Fruit fly (Drosophila melanogaster) whole organism, prepupa: ENCODE measurements around the gene Cpr67B.

Experiments used
- Blimp-1 ChIP-seq: fragments of 200-800 bp; sonication (Bioruptor generic); optimal IDR thresholded peaks from 3 replicates; lab custom pipeline; 2017; ENCODE audit warnings: missing biosample characterization, missing genetic modification characterization, mild to moderate bottlenecking, moderate library complexity, missing genetic modification reagents
- CG10631 ChIP-seq: fragments of 200-800 bp; sonication (Bioruptor generic); optimal IDR thresholded peaks from 2 replicates; lab custom pipeline; 2016; ENCODE audit warnings: missing biosample characterization, missing genetic modification characterization
- CG11294 ChIP-seq: fragments of 200-800 bp; sonication (Bioruptor generic); IDR thresholded peaks from 2 replicates; pipeline ENCODE4 v1.3.6; 2022; ENCODE audit warnings: missing biosample characterization, missing genetic modification characterization
- CG11762 ChIP-seq: fragments of 200-800 bp; sonication (Bioruptor generic); optimal IDR thresholded peaks from 3 replicates; lab custom pipeline; 2016; ENCODE audit warnings: missing biosample characterization, missing genetic modification characterization; ENCODE audit not compliant: insufficient read depth
- CG15336 ChIP-seq: fragments of 200-800 bp; sonication (Bioruptor generic); IDR thresholded peaks from 2 replicates; pipeline ENCODE4 v1.3.6; 2022; ENCODE audit warnings: missing biosample characterization, missing genetic modification characterization
- CG1621 ChIP-seq: fragments of 200-800 bp; sonication (Bioruptor generic); optimal IDR thresholded peaks from 3 replicates; lab custom pipeline; 2018; ENCODE audit warnings: missing biosample characterization, mild to moderate bottlenecking, missing genetic modification characterization
- CG16779 ChIP-seq: fragments of 200-800 bp; sonication (Bioruptor generic); optimal IDR thresholded peaks from 3 replicates; lab custom pipeline; 2017; ENCODE audit warnings: missing biosample characterization, mild to moderate bottlenecking, missing genetic modification characterization
- CG3032 ChIP-seq: fragments of 200-800 bp; optimal IDR thresholded peaks from 2 replicates; lab custom pipeline; 2019; ENCODE audit warnings: missing biosample characterization, mild to moderate bottlenecking, missing genetic modification characterization, moderate library complexity
- CG31627 ChIP-seq: fragments of 200-800 bp; sonication (Bioruptor generic); optimal IDR thresholded peaks from 3 replicates; lab custom pipeline; 2016; ENCODE audit warnings: missing biosample characterization, missing genetic modification characterization
- CG32006 ChIP-seq: fragments of 200-800 bp; sonication (Bioruptor generic); optimal IDR thresholded peaks from 3 replicates; lab custom pipeline; 2017; ENCODE audit warnings: missing biosample characterization, mild to moderate bottlenecking, missing genetic modification characterization
- CG3919 ChIP-seq: fragments of 200-800 bp; sonication (Bioruptor generic); optimal IDR thresholded peaks from 3 replicates; lab custom pipeline; 2016; ENCODE audit warnings: missing biosample characterization, missing genetic modification characterization
- CG4318 ChIP-seq: fragments of 200-800 bp; sonication (Bioruptor generic); optimal IDR thresholded peaks from 3 replicates; lab custom pipeline; 2017; ENCODE audit warnings: missing biosample characterization, mild to moderate bottlenecking, missing genetic modification characterization
- CG6163 ChIP-seq: fragments of 200-800 bp; sonication (Bioruptor generic); IDR thresholded peaks from 3 replicates; pipeline ENCODE4 v1.3.6; 2022; ENCODE audit warnings: missing biosample characterization, missing genetic modification characterization
- CG6276 ChIP-seq: fragments of 200-800 bp; sonication (Bioruptor generic); optimal IDR thresholded peaks from 2 replicates; lab custom pipeline; 2017; ENCODE audit warnings: missing biosample characterization, mild to moderate bottlenecking, missing genetic modification characterization
- CG6792 ChIP-seq: fragments of 200-800 bp; sonication (Bioruptor generic); optimal IDR thresholded peaks from 3 replicates; lab custom pipeline; 2016; ENCODE audit warnings: missing biosample characterization, missing genetic modification characterization
- CG6808 ChIP-seq: fragments of 200-800 bp; sonication (Bioruptor generic); optimal IDR thresholded peaks from 3 replicates; lab custom pipeline; 2017; ENCODE audit warnings: missing biosample characterization, missing genetic modification characterization, mild to moderate bottlenecking, moderate library complexity, missing genetic modification reagents
- CG6854 ChIP-seq: fragments of 200-800 bp; sonication (Bioruptor generic); optimal IDR thresholded peaks from 2 replicates; lab custom pipeline; 2017; ENCODE audit warnings: missing biosample characterization, mild to moderate bottlenecking, missing genetic modification characterization
- CG8119 ChIP-seq: fragments of 200-800 bp; sonication (Bioruptor generic); IDR thresholded peaks from 3 replicates; pipeline ENCODE4 v1.3.6; 2022; ENCODE audit warnings: missing biosample characterization, missing genetic modification characterization
- CG8319 ChIP-seq: fragments of 200-800 bp; sonication (Bioruptor generic); optimal IDR thresholded peaks from 3 replicates; lab custom pipeline; 2016; ENCODE audit warnings: missing biosample characterization, missing genetic modification characterization
- CG8632 ChIP-seq: fragments of 200-800 bp; sonication (Bioruptor generic); optimal IDR thresholded peaks from 3 replicates; lab custom pipeline; 2016; ENCODE audit warnings: missing biosample characterization, missing genetic modification characterization
- CG9139 ChIP-seq: fragments of 200-800 bp; sonication (Bioruptor generic); optimal IDR thresholded peaks from 3 replicates; lab custom pipeline; 2017; ENCODE audit warnings: missing biosample characterization, mild to moderate bottlenecking, missing genetic modification characterization
- Eip75B ChIP-seq: fragments of 200-800 bp; sonication (Bioruptor generic); optimal IDR thresholded peaks from 3 replicates; lab custom pipeline; 2016; ENCODE audit warnings: missing biosample characterization, missing genetic modification characterization
- Eip78C ChIP-seq: fragments of 200-800 bp; sonication (Bioruptor generic); peaks from one replicate; lab custom pipeline; 2016; ENCODE audit warnings: missing biosample characterization, missing genetic modification characterization
- Ets21C ChIP-seq: fragments of 200-800 bp; sonication (Bioruptor generic); optimal IDR thresholded peaks from 3 replicates; lab custom pipeline; 2016; ENCODE audit warnings: missing biosample characterization, missing genetic modification characterization
- Gug ChIP-seq: fragments of 200-800 bp; sonication (Bioruptor generic); IDR thresholded peaks from 2 replicates; pipeline ENCODE4 v1.3.6; 2022; ENCODE audit warnings: missing biosample characterization, missing genetic modification characterization
- Hr38 ChIP-seq: sonication (Bioruptor generic); optimal IDR thresholded peaks from 2 replicates; lab custom pipeline; 2016; ENCODE audit warnings: missing biosample characterization, missing genetic modification characterization
- Hr39 ChIP-seq: fragments of 200-800 bp; sonication (Bioruptor generic); optimal IDR thresholded peaks from 2 replicates; lab custom pipeline; 2016; ENCODE audit warnings: missing biosample characterization, missing genetic modification characterization
- Hr4 ChIP-seq: fragments of 200-800 bp; sonication (Bioruptor generic); optimal IDR thresholded peaks from 3 replicates; lab custom pipeline; 2016; ENCODE audit warnings: missing biosample characterization, missing genetic modification characterization
- Met ChIP-seq: fragments of 200-800 bp; sonication (Bioruptor generic); optimal IDR thresholded peaks from 3 replicates; lab custom pipeline; 2016; ENCODE audit warnings: missing biosample characterization, missing genetic modification characterization
- OdsH ChIP-seq: fragments of 200-800 bp; sonication (Bioruptor generic); optimal IDR thresholded peaks from 3 replicates; lab custom pipeline; 2016; ENCODE audit warnings: missing biosample characterization, missing genetic modification characterization
- Smox ChIP-seq: fragments of 200-800 bp; sonication (Bioruptor generic); optimal IDR thresholded peaks from 3 replicates; lab custom pipeline; 2016; ENCODE audit warnings: missing biosample characterization, missing genetic modification characterization
- Sox102F ChIP-seq: fragments of 200-800 bp; sonication (Bioruptor generic); optimal IDR thresholded peaks from 2 replicates; lab custom pipeline; 2016; ENCODE audit warnings: missing biosample characterization, mild to moderate bottlenecking, missing genetic modification characterization
- Sox15 ChIP-seq: fragments of 200-800 bp; sonication (Bioruptor generic); optimal IDR thresholded peaks from 3 replicates; lab custom pipeline; 2016; ENCODE audit warnings: missing biosample characterization, missing genetic modification characterization
- achi ChIP-seq: fragments of 200-800 bp; sonication (Bioruptor generic); optimal IDR thresholded peaks from 3 replicates; lab custom pipeline; 2016; ENCODE audit warnings: missing biosample characterization, missing genetic modification characterization
- acj6 ChIP-seq: fragments of 200-800 bp; sonication (Bioruptor generic); optimal IDR thresholded peaks from 3 replicates; lab custom pipeline; 2016; ENCODE audit warnings: missing biosample characterization, missing genetic modification characterization
- cyc ChIP-seq: fragments of 200-800 bp; sonication (Bioruptor generic); optimal IDR thresholded peaks from 3 replicates; lab custom pipeline; 2016; ENCODE audit warnings: missing biosample characterization, missing genetic modification characterization
- dac ChIP-seq: fragments of 200-800 bp; sonication (Bioruptor generic); optimal IDR thresholded peaks from 2 replicates; lab custom pipeline; 2017; ENCODE audit warnings: missing biosample characterization, mild to moderate bottlenecking, missing genetic modification characterization
- dsx ChIP-seq: fragments of 200-800 bp; optimal IDR thresholded peaks from 3 replicates; lab custom pipeline; 2019; ENCODE audit warnings: missing biosample characterization, mild to moderate bottlenecking, missing genetic modification characterization, moderate library complexity; ENCODE audit not compliant: poor library complexity, severe bottlenecking
- eg ChIP-seq: fragments of 200-800 bp; sonication (Bioruptor generic); IDR thresholded peaks from 3 replicates; pipeline ENCODE4 v1.3.6; 2022; ENCODE audit warnings: missing biosample characterization, missing genetic modification characterization
- esn ChIP-seq: fragments of 200-800 bp; sonication (Bioruptor generic); optimal IDR thresholded peaks from 2 replicates; lab custom pipeline; 2016; ENCODE audit warnings: missing biosample characterization, mild to moderate bottlenecking, missing genetic modification characterization, moderate library complexity
- fd59A ChIP-seq: fragments of 200-800 bp; sonication (Bioruptor generic); optimal IDR thresholded peaks from 2 replicates; lab custom pipeline; 2017; ENCODE audit warnings: missing biosample characterization, mild to moderate bottlenecking, missing genetic modification characterization, missing genetic modification reagents
- fd85E ChIP-seq: fragments of 200-800 bp; sonication (Bioruptor generic); optimal IDR thresholded peaks from 3 replicates; lab custom pipeline; 2016; ENCODE audit warnings: missing biosample characterization, missing genetic modification characterization
- fkh ChIP-seq: fragments of 200-800 bp; sonication (Bioruptor generic); optimal IDR thresholded peaks from 3 replicates; lab custom pipeline; 2017; ENCODE audit warnings: missing biosample characterization, mild to moderate bottlenecking, missing genetic modification characterization, moderate library complexity
- lz ChIP-seq: fragments of 200-800 bp; sonication (Bioruptor generic); optimal IDR thresholded peaks from 3 replicates; lab custom pipeline; 2016; ENCODE audit warnings: missing biosample characterization, missing genetic modification characterization
- pdm3 ChIP-seq: fragments of 200-800 bp; sonication (Bioruptor generic); optimal IDR thresholded peaks from 3 replicates; lab custom pipeline; 2016; ENCODE audit warnings: missing biosample characterization, missing genetic modification characterization
- salr ChIP-seq, 2 experiments: fragments of 200-800 bp; sonication (Bioruptor generic); optimal IDR thresholded peaks; 3 replicates each; lab custom pipeline; 2016 to 2018; ENCODE audit warnings: missing biosample characterization in 2 of 2, missing genetic modification characterization in 2 of 2, mild to moderate bottlenecking in 1 of 2
- spab ChIP-seq: fragments of 200-800 bp; sonication (Bioruptor generic); optimal IDR thresholded peaks from 2 replicates; lab custom pipeline; 2017; ENCODE audit warnings: missing biosample characterization, mild to moderate bottlenecking, missing genetic modification characterization, missing genetic modification reagents
- ss ChIP-seq, 2 experiments: fragments of 200-800 bp; sonication (Bioruptor generic); optimal IDR thresholded peaks; 2 replicates in 1 of 2; 3 replicates in 1 of 2; lab custom pipeline; 2017 to 2018; ENCODE audit warnings: mild to moderate bottlenecking in 2 of 2, missing biosample characterization in 2 of 2, missing genetic modification characterization in 2 of 2, moderate library complexity in 1 of 2
- svp ChIP-seq: fragments of 200-800 bp; sonication (Bioruptor generic); peaks from one replicate; lab custom pipeline; 2016; ENCODE audit warnings: missing biosample characterization, missing genetic modification characterization
- topi ChIP-seq: fragments of 200-800 bp; sonication (Bioruptor generic); optimal IDR thresholded peaks from 3 replicates; lab custom pipeline; 2016; ENCODE audit warnings: missing biosample characterization, missing genetic modification characterization

The Cpr67B gene

DNA sequence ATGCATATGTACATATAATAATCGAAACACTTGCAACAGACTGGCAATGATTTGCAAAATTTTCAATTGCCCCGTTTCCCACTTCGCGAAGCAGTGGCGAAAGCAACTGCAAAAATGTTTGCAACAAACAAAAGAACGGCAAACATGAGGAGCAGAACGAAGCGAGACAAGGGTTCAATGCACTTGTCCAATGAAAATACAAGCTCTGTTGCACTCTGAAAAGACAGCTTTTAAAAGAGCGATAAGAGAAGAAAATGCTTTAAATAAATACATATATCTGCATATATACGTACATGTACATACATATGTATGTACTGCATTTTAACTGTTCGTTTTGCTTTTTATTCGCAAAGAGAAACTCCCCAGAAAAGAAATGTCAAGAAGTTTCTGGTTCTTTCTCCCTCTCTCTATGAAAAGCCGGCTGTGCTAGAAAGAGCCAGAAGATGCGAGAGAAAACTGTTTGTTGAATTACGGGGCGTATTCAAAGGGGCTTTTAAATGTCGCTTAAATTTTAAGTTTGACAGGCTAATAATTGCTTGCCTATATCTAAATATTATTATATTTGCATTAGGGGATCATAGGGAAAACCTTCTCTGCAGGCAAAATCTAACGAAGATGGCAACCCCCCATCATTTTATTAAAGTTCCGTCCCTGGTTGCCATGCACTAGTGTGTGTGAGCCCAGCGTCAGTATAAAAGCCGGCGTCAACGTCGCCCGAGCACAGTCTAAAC is 21.1 kb upstream of the Cpr67B start, which contains the start of gene Hsp27:
Gene Hsp27 (plus strand): TSS at position 719 of the 731 bp plus-strand sequence.
- TF ChIP-seq achi (GFP tag; lab: Kevin White, UChicago) (peak; percentile 99), ss (GFP tag; optimal IDR thresholded peaks at IDR 0.05; lab: Kevin White, UChicago) (peak; percentile 99), topi (peak; percentile 100), salr (GFP tag; optimal IDR thresholded peaks at IDR 0.05; lab: Kevin White, UChicago) (peak; percentile 99 to 100), CG32006 (GFP tag; lab: Kevin White, UChicago) (peak; percentile 100), Blimp-1 (GFP tag; lab: Kevin White, UChicago) (peak; percentile 98), fd85E (GFP tag; lab: Kevin White, UChicago) (peak; percentile 99), dac (GFP tag; lab: Kevin White, UChicago) (peak; percentile 100), CG9139 (peak; percentile 99), CG6276 (GFP tag; lab: Kevin White, UChicago) (peak; percentile 100), CG15336 (GFP tag; lab: Robert Waterston, UW) (peak; percentile 100), eg (GFP tag; lab: Robert Waterston, UW) (peak; percentile 100), CG11294 (peak; percentile 100), CG31627 (GFP tag; lab: Kevin White, UChicago) (peak; percentile 99), CG3919 (GFP tag; lab: Kevin White, UChicago) (peak; percentile 100), esn (peak; percentile 100), cyc (GFP tag; lab: Kevin White, UChicago) (peak; percentile 100), Gug (GFP tag; lab: Robert Waterston, UW) (peak; percentile 100), dsx (peak; percentile 99), Sox102F (GFP tag; lab: Kevin White, UChicago) (peak; percentile 100), Ets21C (peak; percentile 99), spab (GFP tag; lab: Kevin White, UChicago) (peak; percentile 100), acj6 (GFP tag; lab: Kevin White, UChicago) (peak; percentile 100), Eip78C (peak; percentile 100), CG16779 (peak; percentile 99), Eip75B (GFP tag; lab: Kevin White, UChicago) (peak; percentile 100), Hr38 (GFP tag; lab: Kevin White, UChicago) (peak; percentile 70), CG6792 (GFP tag; lab: Kevin White, UChicago) (peak; percentile 100), Smox (peak; percentile 99), CG4318 (peak; percentile 100), svp (GFP tag; lab: Kevin White, UChicago) (peak; percentile 100), CG6808 (GFP tag; lab: Kevin White, UChicago) (peak; percentile 99), CG11762 (GFP tag; lab: Kevin White, UChicago) (peak; percentile 100), pdm3 (GFP tag; lab: Kevin White, UChicago) (peak; percentile 100), Hr39 (GFP tag; lab: Kevin White, UChicago) (peak; percentile 99), CG10631 (GFP tag; lab: Kevin White, UChicago) (peak; percentile 100), CG8632 (GFP tag; lab: Kevin White, UChicago) (peak; percentile 100), Met (GFP tag; lab: Kevin White, UChicago) (peak; percentile 100), CG3032 (tag; lab: Kevin White, UChicago) (peak; percentile 100), fkh (GFP tag; lab: Kevin White, UChicago) (peak; percentile 98), OdsH (GFP tag; lab: Kevin White, UChicago) (peak; percentile 100), Sox15 (GFP tag; lab: Kevin White, UChicago) (peak; percentile 99), fd59A (GFP tag; lab: Kevin White, UChicago) (peak; percentile 99), CG6854 (GFP tag; lab: Kevin White, UChicago) (peak; percentile 100), CG1621 (peak; percentile 99), lz (GFP tag; lab: Kevin White, UChicago) (peak; percentile 100), CG6163 (GFP tag; lab: Robert Waterston, UW) (peak; percentile 100), CG8119 (GFP tag; lab: Robert Waterston, UW) (peak; percentile 100), CG8319 (GFP tag; lab: Kevin White, UChicago) (peak; percentile 100), Hr4 (GFP tag; lab: Kevin White, UChicago) (peak; percentile 100)
